Fruit fly (Drosophila melanogaster): Measurements from ENCODE around the gene rdgA.

The rdgA gene

dm6 chrX:8974203-8974602 lies 67.3 kb downstream of the rdgA start, which contains the start of gene CG10962 (continued):
- TF ChIP-seq hb (GFP tag; IDR thresholded peaks at IDR 0.05; ENCODE audit: partially characterized antibody) (no peak), Kr (GFP tag; optimal IDR thresholded peaks at IDR 0.05) (no peak), Ssrp (tag; optimal IDR thresholded peaks at IDR 0.05) (peak; percentile 32), inv (GFP tag; IDR thresholded peaks at IDR 0.05; ENCODE audit: partially characterized antibody) (no peak), Stat92E (GFP tag; optimal IDR thresholded peaks at IDR 0.05) (no peak), mirr (GFP tag; optimal IDR thresholded peaks at IDR 0.05) (peak; percentile 32), CG7928 (GFP tag; optimal IDR thresholded peaks at IDR 0.05) (no peak), oc (tag; optimal IDR thresholded peaks at IDR 0.05) (peak; percentile 28), CG30020 (tag; optimal IDR thresholded peaks at IDR 0.05) (no peak), gce (GFP tag; IDR thresholded peaks at IDR 0.05) (peak; percentile 71; the same call in 2 of the 3 replicates), CG3281 (GFP tag; optimal IDR thresholded peaks at IDR 0.05) (peak; percentile 61), Ravus (GFP tag; IDR thresholded peaks at IDR 0.05) (no peak; the same call in 1 of the 2 replicates), p53 (GFP tag; optimal IDR thresholded peaks at IDR 0.05) (no peak), Antp (GFP tag; optimal IDR thresholded peaks at IDR 0.05) (peak; percentile 42), cg (GFP tag; optimal IDR thresholded peaks at IDR 0.05) (no peak), GATAe (GFP tag; conservative IDR thresholded peaks at IDR 0.05) (peak; percentile 62), NK7.1 (GFP tag; optimal IDR thresholded peaks at IDR 0.05) (peak; percentile 58), CG10366 (GFP tag; IDR thresholded peaks at IDR 0.05) (peak; percentile 81), repo (GFP tag; optimal IDR thresholded peaks at IDR 0.05) (no peak), CG3838 (GFP tag; optimal IDR thresholded peaks at IDR 0.05) (no peak), CG8944 (GFP tag; optimal IDR thresholded peaks at IDR 0.05) (peak; percentile 6), CG6854 (GFP tag; optimal IDR thresholded peaks at IDR 0.05) (no peak), CG14860 (GFP tag; IDR thresholded peaks at IDR 0.05; ENCODE audit: partially characterized antibody) (no peak), az2 (GFP tag; optimal IDR thresholded peaks at IDR 0.05) (peak; percentile 62), CG16815 (GFP tag; optimal IDR thresholded peaks at IDR 0.05) (no peak), Vsx1 (GFP tag; optimal IDR thresholded peaks at IDR 0.05) (peak; percentile 3), Poxn (GFP tag; IDR thresholded peaks at IDR 0.05) (0 out of 2 replicates have a peak, but pooled peaks have one; percentile 8), Ets97D (GFP tag; optimal IDR thresholded peaks at IDR 0.05) (peak; percentile 34), Dfd (GFP tag; optimal IDR thresholded peaks at IDR 0.05) (no peak)

- no peak for TF ChIP-seq ac (GFP tag; optimal IDR thresholded peaks at IDR 0.05)
- no peak for TF ChIP-seq GATAe (GFP tag; conservative IDR thresholded peaks at IDR 0.05)
- TF ChIP-seq CG13296 (GFP tag; optimal IDR thresholded peaks at IDR 0.05): no peak
- no peak for TF ChIP-seq psq (GFP tag; optimal IDR thresholded peaks at IDR 0.05)
- TF ChIP-seq Myb (GFP tag; optimal IDR thresholded peaks at IDR 0.05): no peak
- no peak for TF ChIP-seq CG12744 (GFP tag; optimal IDR thresholded peaks at IDR 0.05)
- no peak for TF ChIP-seq kah (GFP tag; optimal IDR thresholded peaks at IDR 0.05)
- TF ChIP-seq CG14710 (tag; optimal IDR thresholded peaks at IDR 0.05): no peak
These were observed 77.5 kb downstream of the rdgA start, which contains the start of gene CG12662 for dm6 chrX:8984342-8984741. Gene CG12662 (minus strand): TSS chrX:8984442.

DNA sequence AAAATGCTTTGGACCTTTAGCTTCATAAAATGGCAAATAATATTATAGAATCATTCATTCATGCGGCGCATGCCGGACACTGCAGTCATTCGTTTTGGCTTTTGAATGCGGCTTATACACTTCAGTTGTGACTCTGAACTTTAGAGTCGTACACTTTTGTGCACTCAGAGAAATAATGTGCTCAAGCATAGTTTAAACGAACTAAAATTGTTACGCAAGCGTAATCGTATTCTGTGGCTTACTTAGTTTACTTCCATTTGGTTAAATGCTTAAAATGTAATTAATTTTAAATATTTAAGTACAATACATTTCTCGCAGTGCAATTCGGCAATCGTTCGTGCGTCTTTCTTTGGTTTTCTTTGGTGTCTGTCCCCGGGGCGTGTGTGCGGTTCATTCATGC lies 97.5 kb downstream of the rdgA start:
- no peak for TF ChIP-seq CG5180 (GFP tag; optimal IDR thresholded peaks at IDR 0.05)
- TF ChIP-seq Dp (GFP tag; optimal IDR thresholded peaks at IDR 0.05): no peak
- no peak for TF ChIP-seq H15 (GFP tag; IDR thresholded peaks at IDR 0.05)
- TF ChIP-seq stwl (tag; optimal IDR thresholded peaks at IDR 0.05): no peak
- TF ChIP-seq CG10366 (GFP tag; IDR thresholded peaks at IDR 0.05): peak; percentile 36
- TF ChIP-seq jing (GFP tag; optimal IDR thresholded peaks at IDR 0.05): peak; percentile 10
- no peak for TF ChIP-seq abd-A (tag; optimal IDR thresholded peaks at IDR 0.05)
- TF ChIP-seq CG8944 (GFP tag; optimal IDR thresholded peaks at IDR 0.05): no peak
- 0 out of 2 replicates have a peak, but pooled peaks have one; percentile 19 for TF ChIP-seq onecut (GFP tag; IDR thresholded peaks at IDR 0.05)
- TF ChIP-seq zfh2 (GFP tag; optimal IDR thresholded peaks at IDR 0.05): no peak
- no peak for TF ChIP-seq Doc3 (GFP tag; IDR thresholded peaks at IDR 0.05; ENCODE audit: partially characterized antibody)
- TF ChIP-seq sima (GFP tag; optimal IDR thresholded peaks at IDR 0.05): no peak
- TF ChIP-seq CG16779 (GFP tag; IDR thresholded peaks at IDR 0.05): no peak
- peak; percentile 52 for TF ChIP-seq Meics (GFP tag; optimal IDR thresholded peaks at IDR 0.05)
- TF ChIP-seq CG30431 (GFP tag; optimal IDR thresholded peaks at IDR 0.05): no peak
- TF ChIP-seq al (GFP tag; IDR thresholded peaks at IDR 0.05): no peak

Data from whole organism, embryonic.